Worm (Caenorhabditis elegans): ENCODE data around the gene T06A1.5.

The T06A1.5 gene

ce11 chrV:1892567-1893277, 34.3 kb upstream of the T06A1.5 start, which contains the start of gene zig-11:
Gene zig-11 (minus strand): TSS chrV:1892939.
- TF ChIP-seq tbx-2 (tag; optimal IDR thresholded peaks at IDR 0.05) (no peak), nhr-19 (GFP tag; conservative IDR thresholded peaks at IDR 0.05) (no peak), dpl-1 (GFP tag; optimal IDR thresholded peaks at IDR 0.05) (peak; percentile 71 to 90 (median 84)), mep-1 (tag; optimal IDR thresholded peaks at IDR 0.05) (peak; percentile 23), blmp-1 (tag; optimal IDR thresholded peaks at IDR 0.05) (peak; percentile 98), unc-86 (tag; optimal IDR thresholded peaks at IDR 0.05) (no peak), aha-1 (tag; optimal IDR thresholded peaks at IDR 0.05) (no peak), alr-1 (tag; optimal IDR thresholded peaks at IDR 0.05; ENCODE audit: borderline replicate concordance) (no peak), nhr-85 (tag) (peak; percentile 76), C16A3.4 (tag; optimal IDR thresholded peaks at IDR 0.05) (peak; percentile 18), pag-3 (tag; optimal IDR thresholded peaks at IDR 0.05; ENCODE audit: borderline replicate concordance, insufficient read depth) (no peak), lsy-2 (tag; optimal IDR thresholded peaks at IDR 0.05) (peak; percentile 37 to 93), Y116A8C.19 (tag; optimal IDR thresholded peaks at IDR 0.05; ENCODE audit: borderline replicate concordance) (no peak), nhr-237 (tag; optimal IDR thresholded peaks at IDR 0.05) (no peak), nhr-11 (tag; optimal IDR thresholded peaks at IDR 0.05) (no peak), snu-23 (GFP tag; optimal IDR thresholded peaks at IDR 0.05) (peak; percentile 14), lin-35 (GFP tag; optimal IDR thresholded peaks at IDR 0.05) (peak; percentile 78 to 93), efl-1 (optimal IDR thresholded peaks at IDR 0.05) (peak; percentile 74 to 85), efl-1 (GFP tag; optimal IDR thresholded peaks at IDR 0.05 in 1 of 2) (peak; percentile 88 to 98), F16B12.6 (tag; optimal IDR thresholded peaks at IDR 0.05) (peak; percentile 81), lin-13 (GFP tag; optimal IDR thresholded peaks at IDR 0.05) (no peak), ceh-82 (tag; optimal IDR thresholded peaks at IDR 0.05) (peak in 1 of 3 experiments; percentile 13), nhr-47 (tag; optimal IDR thresholded peaks at IDR 0.05) (peak; percentile 34), grh-1 (GFP tag; IDR thresholded peaks at IDR 0.05) (peak; percentile 61; the same call in 1 of the 2 replicates), nhr-71 (tag; optimal IDR thresholded peaks at IDR 0.05) (peak; percentile 36), hpl-2 (GFP tag; optimal IDR thresholded peaks at IDR 0.05) (no peak), snpc-4 (tag; optimal IDR thresholded peaks at IDR 0.05) (no peak)

- no peak for TF ChIP-seq tbx-2 (tag; optimal IDR thresholded peaks at IDR 0.05)
- TF ChIP-seq fkh-8 (tag; optimal IDR thresholded peaks at IDR 0.05), result peak; percentile 48
- TF ChIP-seq unc-62 (GFP tag; optimal IDR thresholded peaks at IDR 0.05), result no peak
- no peak for TF ChIP-seq lsy-2 (tag; optimal IDR thresholded peaks at IDR 0.05)
- TF ChIP-seq efl-1 (optimal IDR thresholded peaks at IDR 0.05), result no peak
- TF ChIP-seq efl-1 (GFP tag; optimal IDR thresholded peaks at IDR 0.05 in 1 of 2), result no peak
These were observed 31.5 kb upstream of the T06A1.5 start, which contains the start of gene nphp-2 for ce11 chrV:1895483-1895882. Gene nphp-2 (plus strand): TSS chrV:1895783.

- TF ChIP-seq ceh-8 (GFP tag; optimal IDR thresholded peaks at IDR 0.05) (no peak), fkh-4 (tag; optimal IDR thresholded peaks at IDR 0.05; ENCODE audit: borderline replicate concordance) (no peak), sptf-1 (tag; optimal IDR thresholded peaks at IDR 0.05) (no peak), elt-3 (tag; optimal IDR thresholded peaks at IDR 0.05) (no peak), C04F5.9 (tag; optimal IDR thresholded peaks at IDR 0.05) (no peak), skn-1 (tag; optimal IDR thresholded peaks at IDR 0.05) (no peak), unc-130 (tag; optimal IDR thresholded peaks at IDR 0.05) (no peak), lin-35 (GFP tag; optimal IDR thresholded peaks at IDR 0.05) (no peak), snpc-4 (tag; optimal IDR thresholded peaks at IDR 0.05) (no peak), Y116A8C.19 (tag; optimal IDR thresholded peaks at IDR 0.05; ENCODE audit: borderline replicate concordance) (no peak), nhr-20 (tag; optimal IDR thresholded peaks at IDR 0.05) (no peak), unc-86 (tag; optimal IDR thresholded peaks at IDR 0.05) (no peak), pag-3 (tag; optimal IDR thresholded peaks at IDR 0.05; ENCODE audit: borderline replicate concordance, insufficient read depth) (no peak), nhr-84 (tag; optimal IDR thresholded peaks at IDR 0.05) (no peak), alr-1 (tag; optimal IDR thresholded peaks at IDR 0.05; ENCODE audit: borderline replicate concordance) (no peak)
These were observed 19.7 kb upstream of the T06A1.5 start, which contains the start of gene Y32G9A.5 for ce11 chrV:1907350-1907749. Gene Y32G9A.5 (plus strand): TSS chrV:1907650.
